Worm (Caenorhabditis elegans) whole organism, L1 larva: ENCODE data around the gene flp-19.

ENCODE experiments used
- C34B4.2 ChIP-seq: sonication (generic microtip); optimal IDR thresholded peaks from 2 replicates; lab custom pipeline; 2017; ENCODE audit warnings: mild to moderate bottlenecking, missing genetic modification characterization, missing compliant biosample characterization
- ceh-63 ChIP-seq: fragments of 200-800 bp; sonication (Bioruptor generic); optimal IDR thresholded peaks from 2 replicates; lab custom pipeline; 2018; ENCODE audit warnings: mild to moderate bottlenecking, missing genetic modification characterization, missing compliant biosample characterization
- ceh-82 ChIP-seq, 3 experiments: fragments of 150-350 bp in 1 of 3; sonication (generic microtip) in 2 of 3; optimal IDR thresholded peaks; 2 replicates each; lab custom pipeline; 2014 to 2017; ENCODE audit warnings: missing biosample characterization in 3 of 3, missing genetic modification characterization in 3 of 3
- ceh-88 ChIP-seq: fragments of 200-800 bp; sonication (Bioruptor generic); IDR thresholded peaks from 2 replicates; pipeline ENCODE4 v1.3.6; 2022; ENCODE audit warnings: missing genetic modification characterization, missing compliant biosample characterization
- ces-1 ChIP-seq: fragments of 150-350 bp; optimal IDR thresholded peaks from 2 replicates; lab custom pipeline; 2014; ENCODE audit warnings: missing biosample characterization, missing genetic modification reagents, missing genetic modification characterization
- dpl-1 ChIP-seq, 3 experiments: fragments of 150-350 bp in 2 of 3; sonication (generic microtip) in 1 of 3; optimal IDR thresholded peaks; 2 replicates each; lab custom pipeline; 2014 to 2017; ENCODE audit warnings: missing biosample characterization in 3 of 3, missing genetic modification characterization in 3 of 3, missing genetic modification reagents in 3 of 3
- efl-1 ChIP-seq, 4 experiments: fragments of 150-350 bp; optimal IDR thresholded peaks in 3 of 4; peaks in 1 of 4; 1 replicate in 1 of 4; 2 replicates in 3 of 4; lab custom pipeline; 2014; ENCODE audit warnings: missing biosample characterization in 2 of 4, missing genetic modification characterization in 2 of 4, missing genetic modification reagents in 2 of 4
- elt-2 ChIP-seq: sonication (generic microtip); optimal IDR thresholded peaks from 2 replicates; lab custom pipeline; 2016; ENCODE audit warnings: missing genetic modification characterization, mild to moderate bottlenecking, inconsistent platforms, missing compliant biosample characterization, missing genetic modification reagents
- fkh-4 ChIP-seq: sonication (generic microtip); optimal IDR thresholded peaks from 2 replicates; lab custom pipeline; 2016; ENCODE audit warnings: missing compliant biosample characterization, missing genetic modification characterization, borderline replicate concordance
- grh-1 ChIP-seq: fragments of 200-800 bp; sonication (Bioruptor generic); IDR thresholded peaks from 2 replicates; pipeline ENCODE4 v1.3.6; 2022; ENCODE audit warnings: missing genetic modification reagents, missing genetic modification characterization, missing compliant biosample characterization
- hlh-4 ChIP-seq: sonication (generic microtip); optimal IDR thresholded peaks from 2 replicates; lab custom pipeline; 2016; ENCODE audit warnings: mild to moderate bottlenecking, missing genetic modification characterization, missing compliant biosample characterization
- jun-1 ChIP-seq: fragments of 150-350 bp; optimal IDR thresholded peaks from 2 replicates; lab custom pipeline; 2014; ENCODE audit warnings: missing biosample characterization, missing genetic modification reagents, missing genetic modification characterization
- lin-14 ChIP-seq: fragments of 200-800 bp; sonication (Bioruptor generic); optimal IDR thresholded peaks from 2 replicates; lab custom pipeline; 2018; ENCODE audit warnings: mild to moderate bottlenecking, missing genetic modification characterization, moderate library complexity, missing compliant biosample characterization
- lin-35 ChIP-seq, 2 experiments: fragments of 150-350 bp; optimal IDR thresholded peaks; 2 replicates each; lab custom pipeline; 2014; ENCODE audit warnings: missing biosample characterization in 2 of 2, missing genetic modification characterization in 2 of 2, missing genetic modification reagents in 2 of 2
- lsy-2 ChIP-seq, 2 experiments: fragments of 150-350 bp; optimal IDR thresholded peaks; 2 replicates each; lab custom pipeline; 2014; ENCODE audit warnings: missing biosample characterization in 2 of 2, missing genetic modification characterization in 2 of 2
- nhr-12 ChIP-seq: sonication (generic microtip); optimal IDR thresholded peaks from 2 replicates; lab custom pipeline; 2017; ENCODE audit warnings: missing biosample characterization, missing genetic modification characterization
- nhr-19 ChIP-seq: fragments of 200-800 bp; sonication (Bioruptor generic); conservative IDR thresholded peaks from 2 replicates; pipeline ENCODE4 v1.3.6; 2022; ENCODE audit warnings: missing genetic modification characterization, missing compliant biosample characterization
- nhr-20 ChIP-seq: sonication (generic microtip); optimal IDR thresholded peaks from 2 replicates; lab custom pipeline; 2016; ENCODE audit warnings: mild to moderate bottlenecking, missing genetic modification characterization, missing compliant biosample characterization
- nhr-76 ChIP-seq: sonication (generic microtip); optimal IDR thresholded peaks from 2 replicates; lab custom pipeline; 2017; ENCODE audit warnings: missing biosample characterization, missing genetic modification characterization
- nhr-77 ChIP-seq: fragments of 150-350 bp; optimal IDR thresholded peaks from 2 replicates; lab custom pipeline; 2014; ENCODE audit warnings: missing biosample characterization, missing genetic modification characterization
- nhr-85 ChIP-seq: sonication (generic microtip); peaks from one replicate; lab custom pipeline; 2016; ENCODE audit warnings: missing genetic modification characterization, inconsistent platforms, missing compliant biosample characterization
- pax-3 ChIP-seq: fragments of 200-800 bp; sonication (Bioruptor generic); optimal IDR thresholded peaks from 2 replicates; lab custom pipeline; 2018; ENCODE audit warnings: mild to moderate bottlenecking, missing genetic modification characterization, moderate library complexity, missing compliant biosample characterization
- pqm-1 ChIP-seq: sonication (generic microtip); optimal IDR thresholded peaks from 3 replicates; lab custom pipeline; 2017; ENCODE audit warnings: missing biosample characterization, missing genetic modification characterization
- snpc-4 ChIP-seq: fragments of 150-350 bp; optimal IDR thresholded peaks from 2 replicates; lab custom pipeline; 2014; ENCODE audit warnings: missing biosample characterization, missing genetic modification characterization
- tbx-2 ChIP-seq: sonication (generic microtip); optimal IDR thresholded peaks from 2 replicates; lab custom pipeline; 2016; ENCODE audit warnings: missing genetic modification characterization, missing compliant biosample characterization
- ztf-11 ChIP-seq, 2 experiments: sonication (generic microtip); optimal IDR thresholded peaks; 2 replicates each; lab custom pipeline; 2016 to 2017; ENCODE audit warnings: missing genetic modification characterization in 2 of 2, missing biosample characterization in 1 of 2, missing compliant biosample characterization in 1 of 2

flp-19 gene

DNA sequence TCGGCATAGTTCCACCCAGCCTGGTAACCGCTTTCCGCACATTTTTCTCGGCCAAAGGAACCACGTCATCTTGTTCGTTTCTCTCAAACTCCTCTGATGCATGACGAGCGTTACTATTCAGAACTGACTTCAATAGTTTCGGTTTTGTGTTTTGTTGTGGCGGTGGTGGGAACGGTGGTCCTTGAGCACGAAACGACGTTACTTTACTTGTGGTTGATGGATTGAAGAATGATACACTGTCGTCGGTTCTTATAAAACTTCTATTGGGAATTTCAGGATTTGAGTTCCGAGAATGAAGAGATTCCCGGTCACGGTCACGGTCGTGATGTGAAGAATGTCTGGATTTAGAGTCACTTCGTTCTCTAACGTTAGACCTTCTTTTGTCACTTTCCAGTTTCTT is 5.4 kb downstream of the flp-19 start:
- TF ChIP-seq hlh-4 (no peak), ztf-11 (tag; optimal IDR thresholded peaks at IDR 0.05; lab: Kevin White, UChicago) (no peak), pax-3 (tag; lab: Kevin White, UChicago) (no peak), grh-1 (GFP tag; lab: Robert Waterston, UW) (no peak), dpl-1 (GFP tag; optimal IDR thresholded peaks at IDR 0.05; lab: Kevin White, UChicago) (no peak)

ce11 chrX:10612355-10612754 is 7.9 kb downstream of the flp-19 start:
- TF ChIP-seq nhr-76 (tag; lab: Kevin White, UChicago) (no peak), lsy-2 (tag; optimal IDR thresholded peaks at IDR 0.05; lab: Kevin White, UChicago) (no peak), ztf-11 (tag; optimal IDR thresholded peaks at IDR 0.05; lab: Kevin White, UChicago) (no peak), nhr-19 (GFP tag; lab: Robert Waterston, UW) (no peak)

DNA sequence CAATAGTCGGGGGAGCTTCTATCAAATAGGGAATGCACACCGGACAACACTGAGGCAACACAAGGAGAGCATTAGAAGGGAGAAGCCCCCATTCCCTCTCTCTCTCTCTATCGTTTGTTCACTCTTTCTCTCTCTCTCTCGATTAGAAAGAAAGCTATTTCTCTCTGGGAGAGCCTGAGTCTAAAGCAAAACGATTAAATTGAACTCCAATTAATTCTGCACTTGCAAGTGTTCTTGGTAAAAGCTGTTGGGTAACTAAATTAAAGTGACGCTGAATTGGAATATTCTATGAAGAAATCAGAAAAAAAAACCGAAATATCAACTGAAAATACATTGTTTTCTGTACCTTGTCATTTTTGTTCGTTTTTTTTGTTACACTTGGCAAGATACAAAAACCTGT is 11.6 kb downstream of the flp-19 start:
- TF ChIP-seq lin-14 (GFP tag; lab: Kevin White, UChicago) (peak; percentile 49), efl-1 (optimal IDR thresholded peaks at IDR 0.05; lab: Kevin White, UChicago) (no peak), efl-1 (GFP tag; optimal IDR thresholded peaks at IDR 0.05 in 1 of 2; lab: Kevin White, UChicago) (peak in 1 of 2 experiments; percentile 78), nhr-20 (tag; lab: Kevin White, UChicago) (no peak)

ce11 chrX:10617815-10618214 is 13.3 kb downstream of the flp-19 start:
- TF ChIP-seq nhr-12 (tag; lab: Kevin White, UChicago) (no peak), nhr-85 (tag; lab: Kevin White, UChicago) (peak; percentile 16), elt-2 (tag; lab: Kevin White, UChicago) (peak; percentile 35), jun-1 (tag; lab: Kevin White, UChicago) (no peak), C34B4.2 (tag; lab: Kevin White, UChicago) (no peak), pqm-1 (tag; lab: Kevin White, UChicago) (no peak), tbx-2 (tag; lab: Kevin White, UChicago) (no peak), ces-1 (GFP tag; lab: Kevin White, UChicago) (no peak)

DNA sequence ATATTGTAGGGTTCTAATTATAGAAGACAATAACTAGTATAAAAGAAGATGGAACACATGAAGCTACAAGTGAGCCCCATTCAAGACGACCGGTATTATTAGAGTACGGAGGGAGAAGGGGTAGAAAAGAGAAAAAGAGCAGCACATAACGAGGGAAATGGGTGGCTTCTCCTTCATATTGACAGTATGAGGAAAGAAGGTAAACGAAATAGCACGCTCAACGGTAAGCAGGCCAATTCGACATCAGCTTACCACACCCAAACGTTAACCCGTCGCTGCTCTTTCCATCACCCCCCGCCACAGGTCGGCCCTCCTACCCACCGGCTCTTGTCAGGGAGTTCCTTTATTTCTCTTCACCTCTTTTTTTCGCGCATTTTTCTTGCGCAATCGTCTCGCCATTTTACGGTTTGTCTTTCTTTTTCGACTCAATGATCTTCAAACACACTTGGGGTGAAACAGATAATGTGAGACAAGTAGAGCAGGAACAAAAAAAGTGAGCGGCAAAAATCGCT is 14.2 kb downstream of the flp-19 start:
- peak; percentile 31 for TF ChIP-seq tbx-2 (tag; lab: Kevin White, UChicago)
- TF ChIP-seq nhr-77 (tag; lab: Kevin White, UChicago): peak; percentile 19
- no peak for TF ChIP-seq ceh-63 (GFP tag; lab: Kevin White, UChicago)
- TF ChIP-seq lin-14 (GFP tag; lab: Kevin White, UChicago): peak; percentile 17
- no peak for TF ChIP-seq ceh-82 (tag; optimal IDR thresholded peaks at IDR 0.05; lab: Kevin White, UChicago)
- no peak for TF ChIP-seq fkh-4 (tag; lab: Kevin White, UChicago)
- TF ChIP-seq dpl-1 (GFP tag; optimal IDR thresholded peaks at IDR 0.05; lab: Kevin White, UChicago): no peak

ce11 chrX:10619554-10620199 is 15.2 kb downstream of the flp-19 start:
- TF ChIP-seq ceh-88 (GFP tag; lab: Robert Waterston, UW) (no peak), lin-35 (GFP tag; optimal IDR thresholded peaks at IDR 0.05; lab: Kevin White, UChicago) (no peak), tbx-2 (tag; lab: Kevin White, UChicago) (no peak), lsy-2 (tag; optimal IDR thresholded peaks at IDR 0.05; lab: Kevin White, UChicago) (no peak), efl-1 (optimal IDR thresholded peaks at IDR 0.05; lab: Kevin White, UChicago) (no peak), efl-1 (GFP tag; optimal IDR thresholded peaks at IDR 0.05 in 1 of 2; lab: Kevin White, UChicago) (peak in 1 of 2 experiments; percentile 49), nhr-19 (GFP tag; lab: Robert Waterston, UW) (no peak), elt-2 (tag; lab: Kevin White, UChicago) (no peak), nhr-77 (tag; lab: Kevin White, UChicago) (no peak), snpc-4 (tag; lab: Kevin White, UChicago) (no peak), lin-14 (GFP tag; lab: Kevin White, UChicago) (peak; percentile 26)
